Worm (Caenorhabditis elegans): ENCODE data around the gene ilkp-1.

DNA sequence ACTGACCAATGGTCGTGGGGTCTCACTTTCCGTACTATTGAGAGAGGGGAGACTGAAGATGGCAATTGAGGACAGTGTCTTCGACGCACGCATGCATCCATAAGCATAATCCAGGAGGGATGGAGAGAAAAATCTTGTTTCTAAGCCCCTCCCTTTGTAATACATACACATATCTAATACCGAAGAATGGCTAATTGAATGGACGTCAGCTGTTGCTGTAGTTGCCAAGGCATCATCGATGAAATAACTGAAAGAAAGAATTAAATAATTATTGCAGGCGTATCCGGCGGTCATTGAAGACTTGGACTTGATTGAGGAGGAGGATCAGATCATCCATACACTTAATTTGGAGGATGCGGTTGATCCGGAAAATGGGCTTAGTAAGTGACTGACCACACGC lies 24.5 kb upstream of the ilkp-1 start, which contains the start of gene F33A8.7:
- TF ChIP-seq ces-1 (GFP tag; optimal IDR thresholded peaks at IDR 0.05) (no peak), unc-39 (tag; optimal IDR thresholded peaks at IDR 0.05) (no peak)
